Fruit fly (Drosophila melanogaster) whole organism, embryonic: Measurements from ENCODE around the gene CG12379.

ENCODE experiments used
- Atf6 ChIP-seq: fragments of 200-800 bp; sonication (Bioruptor generic); IDR thresholded peaks from 2 replicates; pipeline ENCODE4 v1.3.6; 2022; ENCODE audit warnings: missing biosample characterization, missing genetic modification characterization
- CG10209 ChIP-seq: fragments of 200-800 bp; sonication (Bioruptor generic); optimal IDR thresholded peaks from 3 replicates; lab custom pipeline; 2017; ENCODE audit warnings: missing biosample characterization, mild to moderate bottlenecking, missing genetic modification characterization, missing genetic modification reagents
- CG10366 ChIP-seq: fragments of 200-800 bp; sonication (Bioruptor generic); IDR thresholded peaks from 2 replicates; pipeline ENCODE4 v1.3.6; 2022; ENCODE audit warnings: missing biosample characterization, missing genetic modification characterization
- CG11560 ChIP-seq: fragments of 200-800 bp; sonication (Bioruptor generic); IDR thresholded peaks from 3 replicates; pipeline ENCODE4 v1.3.6; 2022; ENCODE audit warnings: missing biosample characterization, missing genetic modification characterization
- CG13775 ChIP-seq: fragments of 200-800 bp; sonication (Bioruptor generic); optimal IDR thresholded peaks from 3 replicates; lab custom pipeline; 2017; ENCODE audit warnings: missing biosample characterization, mild to moderate bottlenecking, missing genetic modification characterization
- CG15601 ChIP-seq: fragments of 200-800 bp; sonication (Bioruptor generic); optimal IDR thresholded peaks from 3 replicates; lab custom pipeline; 2019; ENCODE audit warnings: missing biosample characterization, mild to moderate bottlenecking, missing genetic modification characterization, moderate library complexity
- CG17829 ChIP-seq: fragments of 200-800 bp; optimal IDR thresholded peaks from 2 replicates; lab custom pipeline; 2019; ENCODE audit warnings: missing biosample characterization, mild to moderate bottlenecking, missing genetic modification characterization, moderate library complexity
- CG2116 ChIP-seq: fragments of 200-800 bp; sonication (Bioruptor generic); optimal IDR thresholded peaks from 3 replicates; lab custom pipeline; 2018; ENCODE audit warnings: missing biosample characterization, mild to moderate bottlenecking, missing genetic modification characterization
- CG30020 ChIP-seq: fragments of 200-800 bp; optimal IDR thresholded peaks from 2 replicates; lab custom pipeline; 2019; ENCODE audit warnings: missing biosample characterization, mild to moderate bottlenecking, missing genetic modification characterization, moderate library complexity
- CG30403 ChIP-seq: fragments of 200-800 bp; sonication (Bioruptor generic); optimal IDR thresholded peaks from 3 replicates; lab custom pipeline; 2016; ENCODE audit warnings: missing biosample characterization, missing genetic modification characterization
- CG34422 ChIP-seq: fragments of 200-800 bp; sonication (Bioruptor generic); IDR thresholded peaks from 3 replicates; pipeline ENCODE4 v1.3.6; 2022; ENCODE audit warnings: missing biosample characterization, missing genetic modification characterization
- CG4360 ChIP-seq: fragments of 200-800 bp; sonication (Bioruptor generic); IDR thresholded peaks from 2 replicates; pipeline ENCODE4 v1.3.6; 2022; ENCODE audit warnings: missing biosample characterization, missing genetic modification characterization
- CG4707 ChIP-seq: fragments of 200-800 bp; sonication (Bioruptor generic); optimal IDR thresholded peaks from 2 replicates; lab custom pipeline; 2018; ENCODE audit warnings: missing biosample characterization, mild to moderate bottlenecking, missing genetic modification characterization, moderate library complexity
- CG7372 ChIP-seq: fragments of 200-800 bp; sonication (Bioruptor generic); IDR thresholded peaks from 2 replicates; pipeline ENCODE4 v1.3.6; 2022; ENCODE audit warnings: missing biosample characterization, missing genetic modification characterization
- CG7963 ChIP-seq: fragments of 200-800 bp; sonication (Bioruptor generic); IDR thresholded peaks from 3 replicates; pipeline ENCODE4 v1.3.6; 2022; ENCODE audit warnings: missing biosample characterization, missing genetic modification characterization; ENCODE audit not compliant: partially characterized antibody
- CG7987 ChIP-seq: fragments of 200-800 bp; sonication (Bioruptor generic); optimal IDR thresholded peaks from 2 replicates; lab custom pipeline; 2018; ENCODE audit warnings: missing biosample characterization, mild to moderate bottlenecking, missing genetic modification characterization, moderate library complexity
- CG8478 ChIP-seq: fragments of >200 bp; optimal IDR thresholded peaks from 2 replicates; lab custom pipeline; 2018
- CG9609 ChIP-seq: fragments of 200-800 bp; sonication (Bioruptor generic); optimal IDR thresholded peaks from 3 replicates; lab custom pipeline; 2016; ENCODE audit warnings: missing biosample characterization, missing genetic modification characterization
- CG9797 ChIP-seq: fragments of 200-800 bp; sonication (Bioruptor generic); optimal IDR thresholded peaks from 3 replicates; lab custom pipeline; 2018; ENCODE audit warnings: missing biosample characterization, mild to moderate bottlenecking, missing genetic modification characterization
- CG9932 ChIP-seq: fragments of 200-800 bp; sonication (Bioruptor generic); IDR thresholded peaks from 2 replicates; pipeline ENCODE4 v1.3.6; 2022; ENCODE audit warnings: missing biosample characterization, missing genetic modification characterization
- Doc2 ChIP-seq: fragments of 200-800 bp; sonication (Bioruptor generic); IDR thresholded peaks from 2 replicates; pipeline ENCODE4 v1.3.6; 2022; ENCODE audit warnings: missing biosample characterization, missing genetic modification characterization
- Fer1 ChIP-seq: fragments of 200-800 bp; sonication (Bioruptor generic); optimal IDR thresholded peaks from 2 replicates; lab custom pipeline; 2017; ENCODE audit warnings: missing biosample characterization, mild to moderate bottlenecking, missing genetic modification characterization
- Kr ChIP-seq: fragments of 200-800 bp; sonication (Bioruptor generic); optimal IDR thresholded peaks from 2 replicates; lab custom pipeline; 2017; ENCODE audit warnings: missing biosample characterization, mild to moderate bottlenecking, missing genetic modification characterization
- Lpt ChIP-seq: fragments of >200 bp; optimal IDR thresholded peaks from 2 replicates; lab custom pipeline; 2018; ENCODE audit warnings: missing biosample characterization, missing genetic modification characterization
- Meics ChIP-seq: fragments of 200-800 bp; sonication (Bioruptor generic); optimal IDR thresholded peaks from 2 replicates; lab custom pipeline; 2017; ENCODE audit warnings: missing biosample characterization, mild to moderate bottlenecking, missing genetic modification characterization
- Mrtf ChIP-seq: fragments of 200-800 bp; sonication (Bioruptor generic); IDR thresholded peaks from 3 replicates; pipeline ENCODE4 v1.3.6; 2022; ENCODE audit warnings: missing biosample characterization, missing genetic modification characterization
- Nf-YC ChIP-seq: fragments of 200-800 bp; optimal IDR thresholded peaks from 3 replicates; lab custom pipeline; 2019; ENCODE audit warnings: missing biosample characterization, mild to moderate bottlenecking, missing genetic modification characterization, moderate library complexity
- Optix ChIP-seq: fragments of 200-800 bp; sonication (Bioruptor generic); IDR thresholded peaks from 3 replicates; pipeline ENCODE4 v1.3.6; 2022; ENCODE audit warnings: missing biosample characterization, missing genetic modification characterization
- Side ChIP-seq: fragments of 200-800 bp; sonication (Bioruptor generic); optimal IDR thresholded peaks from 2 replicates; lab custom pipeline; 2016; ENCODE audit warnings: missing biosample characterization, missing genetic modification characterization
- Spps ChIP-seq: fragments of 200-800 bp; sonication (Bioruptor generic); optimal IDR thresholded peaks from 2 replicates; lab custom pipeline; 2018; ENCODE audit warnings: missing biosample characterization, mild to moderate bottlenecking, missing genetic modification characterization
- Sry-δ ChIP-seq: fragments of 200-800 bp; sonication (Bioruptor generic); optimal IDR thresholded peaks from 2 replicates; lab custom pipeline; 2016; ENCODE audit warnings: missing biosample characterization, missing genetic modification characterization
- bbx ChIP-seq: fragments of 200-800 bp; sonication (Bioruptor generic); IDR thresholded peaks from 2 replicates; pipeline ENCODE4 v1.3.6; 2022; ENCODE audit warnings: missing biosample characterization, missing genetic modification characterization; ENCODE audit not compliant: partially characterized antibody
- cg ChIP-seq: fragments of 200-800 bp; sonication (Bioruptor generic); optimal IDR thresholded peaks from 3 replicates; lab custom pipeline; 2019; ENCODE audit warnings: missing biosample characterization, mild to moderate bottlenecking, missing genetic modification characterization, moderate library complexity
- chif ChIP-seq, 2 experiments: fragments of 200-800 bp; sonication (Bioruptor generic); optimal IDR thresholded peaks; 3 replicates each; lab custom pipeline; 2016; ENCODE audit warnings: missing biosample characterization in 2 of 2, missing genetic modification characterization in 2 of 2
- chinmo ChIP-seq: fragments of 200-800 bp; sonication (Bioruptor generic); IDR thresholded peaks from 4 replicates; pipeline ENCODE4 v1.3.6; 2022; ENCODE audit warnings: missing biosample characterization, missing genetic modification characterization; ENCODE audit not compliant: partially characterized antibody
- dpn ChIP-seq, 2 experiments: fragments of 200-800 bp; sonication (Bioruptor generic); optimal IDR thresholded peaks; 3 replicates each; lab custom pipeline; 2016; ENCODE audit warnings: missing biosample characterization in 2 of 2, missing genetic modification characterization in 2 of 2
- ewg ChIP-seq: fragments of 200-800 bp; sonication (Bioruptor generic); optimal IDR thresholded peaks from 3 replicates; lab custom pipeline; 2017; ENCODE audit warnings: mild to moderate bottlenecking, missing biosample characterization, missing genetic modification reagents, missing genetic modification characterization
- fd64A ChIP-seq: fragments of 200-800 bp; sonication (Bioruptor generic); optimal IDR thresholded peaks from 3 replicates; lab custom pipeline; 2018; ENCODE audit warnings: missing biosample characterization, mild to moderate bottlenecking, missing genetic modification characterization
- ftz-f1 ChIP-seq: fragments of 200-800 bp; sonication (Bioruptor generic); optimal IDR thresholded peaks from 2 replicates; lab custom pipeline; 2016; ENCODE audit warnings: missing biosample characterization, missing genetic modification characterization
- gsb-n ChIP-seq: fragments of 200-800 bp; sonication (Bioruptor generic); optimal IDR thresholded peaks from 3 replicates; lab custom pipeline; 2018; ENCODE audit warnings: missing biosample characterization, mild to moderate bottlenecking, missing genetic modification characterization
- ind ChIP-seq: fragments of 200-800 bp; sonication (Bioruptor generic); optimal IDR thresholded peaks from 3 replicates; lab custom pipeline; 2016; ENCODE audit warnings: missing biosample characterization, missing genetic modification characterization
- insv ChIP-seq, 2 experiments: fragments of 200-800 bp; sonication (Bioruptor generic); optimal IDR thresholded peaks; 3 replicates each; lab custom pipeline; 2016 to 2018; ENCODE audit warnings: missing biosample characterization in 2 of 2, missing genetic modification characterization in 2 of 2
- jumu ChIP-seq: fragments of 200-800 bp; sonication (Bioruptor generic); optimal IDR thresholded peaks from 3 replicates; lab custom pipeline; 2016; ENCODE audit warnings: missing biosample characterization, missing genetic modification characterization
- kni ChIP-seq: fragments of 200-800 bp; sonication (Bioruptor generic); optimal IDR thresholded peaks from 3 replicates; lab custom pipeline; 2017; ENCODE audit warnings: mild to moderate bottlenecking, missing biosample characterization, missing genetic modification reagents, missing genetic modification characterization
- lilli ChIP-seq: fragments of 200-800 bp; sonication (Bioruptor generic); optimal IDR thresholded peaks from 3 replicates; lab custom pipeline; 2016; ENCODE audit warnings: missing biosample characterization, missing genetic modification characterization
- lmd ChIP-seq: fragments of 200-800 bp; sonication (Bioruptor generic); IDR thresholded peaks from 2 replicates; pipeline ENCODE4 v1.3.6; 2022; ENCODE audit warnings: missing biosample characterization, missing genetic modification characterization
- p53 ChIP-seq: fragments of 200-800 bp; sonication (Bioruptor generic); optimal IDR thresholded peaks from 2 replicates; lab custom pipeline; 2016; ENCODE audit warnings: missing biosample characterization, missing genetic modification characterization
- pan ChIP-seq, 4 experiments: fragments of >200 bp in 3 of 4; fragments of 200-800 bp in 1 of 4; sonication (Bioruptor generic) in 1 of 4; optimal IDR thresholded peaks in 3 of 4; IDR thresholded peaks in 1 of 4; 2 replicates each; pipeline versions ENCODE4 v1.3.6 to Lab custom; 2017 to 2022; ENCODE audit warnings: missing biosample characterization in 2 of 4, missing genetic modification characterization in 2 of 4, mixed read lengths in 1 of 4
- pros ChIP-seq: fragments of 200-800 bp; sonication (Bioruptor generic); optimal IDR thresholded peaks from 3 replicates; lab custom pipeline; 2019; ENCODE audit warnings: missing biosample characterization, mild to moderate bottlenecking, missing genetic modification characterization, moderate library complexity
- ranshi ChIP-seq: fragments of 200-800 bp; sonication (Bioruptor generic); IDR thresholded peaks from 2 replicates; pipeline ENCODE4 v1.3.6; 2022; ENCODE audit warnings: missing biosample characterization, missing genetic modification characterization
- z ChIP-seq: fragments of 200-800 bp; sonication (Bioruptor generic); IDR thresholded peaks from 3 replicates; pipeline ENCODE4 v1.3.6; 2022; ENCODE audit warnings: missing biosample characterization, missing genetic modification characterization

CG12379 gene

dm6 chrX:15733995-15734394 lies at the start of gene CG12379, which contains the start of gene MagR (continued):
- TF ChIP-seq Doc2 (GFP tag; lab: Robert Waterston, UW), result no peak
- TF ChIP-seq CG9797 (GFP tag; lab: Kevin White, UChicago), result no peak
- TF ChIP-seq Spps (tag; lab: Kevin White, UChicago), result no peak
- TF ChIP-seq CG2116 (GFP tag; lab: Kevin White, UChicago), result peak; percentile 79
- no peak for TF ChIP-seq CG10209
- TF ChIP-seq ind (GFP tag; lab: Kevin White, UChicago), result peak; percentile 62
- peak; percentile 59; the same call in 1 of the 3 replicates for TF ChIP-seq CG11560 (tag; lab: Robert Waterston, UW)
- no peak for TF ChIP-seq ewg (GFP tag; lab: Kevin White, UChicago)
- TF ChIP-seq CG9609 (GFP tag; lab: Kevin White, UChicago), result peak; percentile 31
- TF ChIP-seq CG17829 (tag; lab: Kevin White, UChicago), result peak; percentile 33
- TF ChIP-seq Side (GFP tag; lab: Kevin White, UChicago), result peak; percentile 62
- no peak for TF ChIP-seq p53 (GFP tag; lab: Kevin White, UChicago)
- TF ChIP-seq CG30403 (GFP tag; lab: Kevin White, UChicago), result peak; percentile 74
- peak; percentile 52 for TF ChIP-seq jumu (GFP tag; lab: Kevin White, UChicago)
- peak; percentile 59; the same call in 1 of the 2 replicates for TF ChIP-seq Atf6
- TF ChIP-seq Sry-δ (GFP tag; lab: Kevin White, UChicago), result peak; percentile 85
- peak; percentile 60 for TF ChIP-seq bbx (GFP tag; lab: Robert Waterston, UW)
- TF ChIP-seq CG4707 (GFP tag; lab: Kevin White, UChicago), result no peak
- no peak for TF ChIP-seq CG8478
- no peak for TF ChIP-seq fd64A (GFP tag; lab: Kevin White, UChicago)
- TF ChIP-seq ftz-f1 (GFP tag; lab: Kevin White, UChicago), result no peak
- peak; percentile 67 for TF ChIP-seq Fer1 (GFP tag; lab: Kevin White, UChicago)
- peak; percentile 75 for TF ChIP-seq CG30020
- peak; percentile 40; the same call in 1 of the 2 replicates for TF ChIP-seq CG7372 (GFP tag; lab: Robert Waterston, UW)
- TF ChIP-seq gsb-n, result no peak
- no peak for TF ChIP-seq Mrtf (GFP tag; lab: Robert Waterston, UW)
- peak; percentile 43 for TF ChIP-seq kni
- no peak for TF ChIP-seq CG15601 (tag; lab: Kevin White, UChicago)
- no peak for TF ChIP-seq Kr (GFP tag; lab: Kevin White, UChicago)
- no peak for TF ChIP-seq CG34422
- TF ChIP-seq CG10366 (GFP tag; lab: Robert Waterston, UW), result peak; percentile 28; the same call in 1 of the 2 replicates
- no peak for TF ChIP-seq CG4360 (GFP tag; lab: Robert Waterston, UW)
- TF ChIP-seq lilli (GFP tag; lab: Kevin White, UChicago), result peak; percentile 82
- no peak for TF ChIP-seq Optix (GFP tag; lab: Robert Waterston, UW)
- 0 out of 2 replicates have a peak, but pooled peaks have one; percentile 31 for TF ChIP-seq ranshi
- TF ChIP-seq pan (optimal IDR thresholded peaks at IDR 0.05; lab: Kevin White, UChicago), result no peak
- TF ChIP-seq pan (GFP tag; optimal IDR thresholded peaks at IDR 0.05 in 1 of 2, IDR thresholded peaks at IDR 0.05 in 1 of 2), result no peak
- TF ChIP-seq Meics, result peak; percentile 53
- TF ChIP-seq CG13775 (GFP tag; lab: Kevin White, UChicago), result peak; percentile 59
- TF ChIP-seq CG7987, result peak; percentile 19
- TF ChIP-seq insv (GFP tag; optimal IDR thresholded peaks at IDR 0.05; lab: Kevin White, UChicago), result peak in 1 of 2 experiments; percentile 48
- TF ChIP-seq z (GFP tag; lab: Robert Waterston, UW), result no peak
- TF ChIP-seq pros (GFP tag; lab: Kevin White, UChicago), result no peak
- peak; percentile 72 for TF ChIP-seq Nf-YC (tag; lab: Kevin White, UChicago)
- TF ChIP-seq CG9932 (GFP tag; lab: Robert Waterston, UW), result peak; percentile 74
- no peak for TF ChIP-seq Lpt (GFP tag; lab: Kevin White, UChicago)
- TF ChIP-seq lmd (GFP tag; lab: Robert Waterston, UW), result peak; percentile 62
- peak; percentile 53 to 71 for TF ChIP-seq dpn (GFP tag; optimal IDR thresholded peaks at IDR 0.05; lab: Kevin White, UChicago)
- TF ChIP-seq cg (GFP tag; lab: Kevin White, UChicago), result no peak
- TF ChIP-seq chif (GFP tag; optimal IDR thresholded peaks at IDR 0.05; lab: Kevin White, UChicago), result peak; percentile 8 to 29
- TF ChIP-seq chinmo (GFP tag; lab: Robert Waterston, UW), result 0 out of 4 replicates have a peak, but pooled peaks have one; percentile 67
- peak; percentile 60 for TF ChIP-seq CG7963 (GFP tag; lab: Robert Waterston, UW)
